Fruit fly (Drosophila melanogaster) whole organism, embryonic: ENCODE data around the gene Bro.

ENCODE experiments used
- Antp ChIP-seq: fragments of 200-800 bp; sonication (Bioruptor generic); optimal IDR thresholded peaks from 3 replicates; lab custom pipeline; 2016; ENCODE audit warnings: missing biosample characterization, missing genetic modification characterization
- Bgb ChIP-seq: fragments of 200-800 bp; sonication (Bioruptor generic); IDR thresholded peaks from 2 replicates; pipeline ENCODE4 v1.3.6; 2022; ENCODE audit warnings: missing biosample characterization, missing genetic modification characterization; ENCODE audit not compliant: partially characterized antibody
- CG10147 ChIP-seq: fragments of 200-800 bp; sonication (Bioruptor generic); optimal IDR thresholded peaks from 2 replicates; lab custom pipeline; 2019; ENCODE audit warnings: missing biosample characterization, mild to moderate bottlenecking, missing genetic modification characterization, moderate library complexity
- CG10274 ChIP-seq: fragments of 200-800 bp; sonication (Bioruptor generic); optimal IDR thresholded peaks from 3 replicates; lab custom pipeline; 2017; ENCODE audit warnings: missing biosample characterization, mild to moderate bottlenecking, missing genetic modification characterization
- CG13123 ChIP-seq: fragments of 200-800 bp; sonication (Bioruptor generic); optimal IDR thresholded peaks from 2 replicates; lab custom pipeline; 2016; ENCODE audit warnings: missing biosample characterization, missing genetic modification characterization
- CG13624 ChIP-seq: fragments of 200-800 bp; sonication (Bioruptor generic); optimal IDR thresholded peaks from 2 replicates; lab custom pipeline; 2016; ENCODE audit warnings: missing biosample characterization, missing genetic modification characterization
- CG14710 ChIP-seq: fragments of 200-800 bp; sonication (Bioruptor generic); optimal IDR thresholded peaks from 3 replicates; lab custom pipeline; 2019; ENCODE audit warnings: missing biosample characterization, mild to moderate bottlenecking, missing genetic modification characterization, moderate library complexity
- CG17612 ChIP-seq: fragments of 200-800 bp; sonication (Bioruptor generic); IDR thresholded peaks from 2 replicates; pipeline ENCODE4 v1.3.6; 2022; ENCODE audit warnings: missing biosample characterization, missing genetic modification characterization
- CG17802 ChIP-seq: fragments of 200-800 bp; sonication (Bioruptor generic); optimal IDR thresholded peaks from 2 replicates; lab custom pipeline; 2018; ENCODE audit warnings: missing biosample characterization, mild to moderate bottlenecking, missing genetic modification characterization, moderate library complexity
- CG17829 ChIP-seq: fragments of 200-800 bp; optimal IDR thresholded peaks from 2 replicates; lab custom pipeline; 2019; ENCODE audit warnings: missing biosample characterization, mild to moderate bottlenecking, missing genetic modification characterization, moderate library complexity
- CG18619 ChIP-seq: fragments of 200-800 bp; sonication (Bioruptor generic); optimal IDR thresholded peaks from 3 replicates; lab custom pipeline; 2017; ENCODE audit warnings: missing biosample characterization, mild to moderate bottlenecking, missing genetic modification characterization
- CG18764 ChIP-seq: fragments of 200-800 bp; sonication (Bioruptor generic); optimal IDR thresholded peaks from 3 replicates; lab custom pipeline; 2016; ENCODE audit warnings: missing biosample characterization, missing genetic modification characterization
- CG2129 ChIP-seq: fragments of 200-800 bp; sonication (Bioruptor generic); IDR thresholded peaks from 2 replicates; pipeline ENCODE4 v1.3.6; 2022; ENCODE audit warnings: missing biosample characterization, missing genetic modification characterization; ENCODE audit not compliant: partially characterized antibody
- CG2889 ChIP-seq: fragments of 200-800 bp; sonication (Bioruptor generic); IDR thresholded peaks from 3 replicates; pipeline ENCODE4 v1.3.6; 2022; ENCODE audit warnings: missing biosample characterization, missing genetic modification characterization
- CG3163 ChIP-seq: fragments of 200-800 bp; sonication (Bioruptor generic); optimal IDR thresholded peaks from 3 replicates; lab custom pipeline; 2016; ENCODE audit warnings: missing biosample characterization, missing genetic modification characterization
- CG3281 ChIP-seq: fragments of 200-800 bp; sonication (Bioruptor generic); optimal IDR thresholded peaks from 3 replicates; lab custom pipeline; 2017; ENCODE audit warnings: missing biosample characterization, mild to moderate bottlenecking, missing genetic modification characterization
- CG3407 ChIP-seq: fragments of 200-800 bp; sonication (Bioruptor generic); optimal IDR thresholded peaks from 2 replicates; lab custom pipeline; 2018; ENCODE audit warnings: missing biosample characterization, mild to moderate bottlenecking, missing genetic modification characterization
- CG4282 ChIP-seq: fragments of 200-800 bp; sonication (Bioruptor generic); optimal IDR thresholded peaks from 2 replicates; lab custom pipeline; 2016; ENCODE audit warnings: missing biosample characterization, missing genetic modification characterization
- CG6272 ChIP-seq: fragments of 200-800 bp; sonication (Bioruptor generic); IDR thresholded peaks from 2 replicates; pipeline ENCODE4 v1.3.6; 2022; ENCODE audit warnings: missing biosample characterization, missing genetic modification characterization
- CG7928 ChIP-seq: fragments of 200-800 bp; sonication (Bioruptor generic); optimal IDR thresholded peaks from 2 replicates; lab custom pipeline; 2017; ENCODE audit warnings: missing biosample characterization, mild to moderate bottlenecking, missing genetic modification characterization
- CG7987 ChIP-seq: fragments of 200-800 bp; sonication (Bioruptor generic); optimal IDR thresholded peaks from 2 replicates; lab custom pipeline; 2018; ENCODE audit warnings: missing biosample characterization, mild to moderate bottlenecking, missing genetic modification characterization, moderate library complexity
- CG8924 ChIP-seq: fragments of 200-800 bp; optimal IDR thresholded peaks from 3 replicates; lab custom pipeline; 2019; ENCODE audit warnings: missing biosample characterization, mild to moderate bottlenecking, missing genetic modification characterization, moderate library complexity
- Chrac-16 ChIP-seq: fragments of 200-800 bp; sonication (Bioruptor generic); optimal IDR thresholded peaks from 3 replicates; lab custom pipeline; 2016; ENCODE audit warnings: missing biosample characterization, missing genetic modification characterization
- Drgx ChIP-seq: fragments of 200-800 bp; sonication (Bioruptor generic); IDR thresholded peaks from 2 replicates; pipeline ENCODE4 v1.3.6; 2022; ENCODE audit warnings: missing biosample characterization, missing genetic modification characterization
- HLH3B ChIP-seq: fragments of 200-800 bp; sonication (Bioruptor generic); IDR thresholded peaks from 2 replicates; pipeline ENCODE4 v1.3.6; 2022; ENCODE audit warnings: missing biosample characterization, missing genetic modification characterization
- MBD-R2 ChIP-seq: fragments of 200-800 bp; sonication (Bioruptor generic); IDR thresholded peaks from 2 replicates; pipeline ENCODE4 v1.3.6; 2022; ENCODE audit warnings: missing biosample characterization, missing genetic modification characterization
- MESR4 ChIP-seq: fragments of 200-800 bp; sonication (Bioruptor generic); optimal IDR thresholded peaks from 2 replicates; lab custom pipeline; 2018; ENCODE audit warnings: missing biosample characterization, mild to moderate bottlenecking, missing genetic modification characterization, moderate library complexity
- Mes4 ChIP-seq: fragments of 200-800 bp; sonication (Bioruptor generic); optimal IDR thresholded peaks from 2 replicates; lab custom pipeline; 2016; ENCODE audit warnings: missing biosample characterization, missing genetic modification characterization
- Myb ChIP-seq: fragments of 200-800 bp; sonication (Bioruptor generic); optimal IDR thresholded peaks from 2 replicates; lab custom pipeline; 2016; ENCODE audit warnings: missing biosample characterization, missing genetic modification characterization
- Optix ChIP-seq: fragments of 200-800 bp; sonication (Bioruptor generic); IDR thresholded peaks from 3 replicates; pipeline ENCODE4 v1.3.6; 2022; ENCODE audit warnings: missing biosample characterization, missing genetic modification characterization
- Sox100B ChIP-seq: fragments of 200-800 bp; sonication (Bioruptor generic); optimal IDR thresholded peaks from 3 replicates; lab custom pipeline; 2018; ENCODE audit warnings: missing biosample characterization, mild to moderate bottlenecking, missing genetic modification characterization
- Vsx1 ChIP-seq: fragments of 200-800 bp; sonication (Bioruptor generic); optimal IDR thresholded peaks from 2 replicates; lab custom pipeline; 2017; ENCODE audit warnings: missing biosample characterization, mild to moderate bottlenecking, missing genetic modification characterization, missing genetic modification reagents
- cad ChIP-seq: fragments of >200 bp; optimal IDR thresholded peaks from 2 replicates; lab custom pipeline; 2017; ENCODE audit warnings: missing biosample characterization, missing genetic modification characterization
- caup ChIP-seq: fragments of 200-800 bp; sonication (Bioruptor generic); optimal IDR thresholded peaks from 3 replicates; lab custom pipeline; 2017; ENCODE audit warnings: missing biosample characterization, mild to moderate bottlenecking, missing genetic modification characterization, moderate library complexity; ENCODE audit not compliant: severe bottlenecking
- dmrt11E ChIP-seq: fragments of 200-800 bp; sonication (Bioruptor generic); optimal IDR thresholded peaks from 3 replicates; lab custom pipeline; 2018; ENCODE audit warnings: missing biosample characterization, mild to moderate bottlenecking, missing genetic modification characterization, moderate library complexity
- ems ChIP-seq: fragments of 200-800 bp; sonication (Bioruptor generic); optimal IDR thresholded peaks from 3 replicates; lab custom pipeline; 2016; ENCODE audit warnings: missing biosample characterization, missing genetic modification characterization
- eve ChIP-seq, 2 experiments: fragments of >200 bp; optimal IDR thresholded peaks; 2 replicates each; lab custom pipeline; 2017; ENCODE audit warnings: missing biosample characterization in 2 of 2, missing genetic modification characterization in 2 of 2
- fd96Cb ChIP-seq: fragments of 200-800 bp; sonication (Bioruptor generic); optimal IDR thresholded peaks from 2 replicates; lab custom pipeline; 2018; ENCODE audit warnings: missing biosample characterization, mild to moderate bottlenecking, missing genetic modification characterization, moderate library complexity
- gce ChIP-seq: fragments of 200-800 bp; sonication (Bioruptor generic); IDR thresholded peaks from 3 replicates; pipeline ENCODE4 v1.3.6; 2022; ENCODE audit warnings: missing biosample characterization, missing genetic modification characterization
- kni ChIP-seq: fragments of 200-800 bp; sonication (Bioruptor generic); optimal IDR thresholded peaks from 3 replicates; lab custom pipeline; 2017; ENCODE audit warnings: mild to moderate bottlenecking, missing biosample characterization, missing genetic modification reagents, missing genetic modification characterization
- lola ChIP-seq, 3 experiments: fragments of >200 bp in 2 of 3; fragments of 200-800 bp in 1 of 3; sonication (Bioruptor generic) in 1 of 3; optimal IDR thresholded peaks; 2 replicates each; lab custom pipeline; 2017 to 2019; ENCODE audit warnings: missing biosample characterization in 3 of 3, missing genetic modification characterization in 3 of 3, mild to moderate bottlenecking in 1 of 3, moderate library complexity in 1 of 3
- nau ChIP-seq: fragments of 200-800 bp; sonication (Bioruptor generic); optimal IDR thresholded peaks from 3 replicates; lab custom pipeline; 2017; ENCODE audit warnings: missing biosample characterization, mild to moderate bottlenecking, missing genetic modification characterization, missing genetic modification reagents
- nerfin-2 ChIP-seq: fragments of 200-800 bp; sonication (Bioruptor generic); IDR thresholded peaks from 2 replicates; pipeline ENCODE4 v1.3.6; 2022; ENCODE audit warnings: missing biosample characterization, missing genetic modification characterization; ENCODE audit not compliant: partially characterized antibody
- sens ChIP-seq: fragments of 200-800 bp; sonication (Bioruptor generic); peaks from one replicate; lab custom pipeline; 2016; ENCODE audit warnings: missing biosample characterization, missing genetic modification characterization
- sens-2 ChIP-seq: fragments of 200-800 bp; sonication (Bioruptor generic); IDR thresholded peaks from 2 replicates; pipeline ENCODE4 v1.3.6; 2022; ENCODE audit warnings: missing biosample characterization, missing genetic modification characterization
- slou ChIP-seq: fragments of 200-800 bp; sonication (Bioruptor generic); optimal IDR thresholded peaks from 3 replicates; lab custom pipeline; 2016; ENCODE audit warnings: missing biosample characterization, missing genetic modification characterization
- sr ChIP-seq: fragments of 200-800 bp; sonication (Bioruptor generic); IDR thresholded peaks from 3 replicates; pipeline ENCODE4 v1.3.6; 2022; ENCODE audit warnings: missing biosample characterization, missing genetic modification characterization
- wdn ChIP-seq: fragments of 200-800 bp; sonication (Bioruptor generic); IDR thresholded peaks from 2 replicates; pipeline ENCODE4 v1.3.6; 2022; ENCODE audit warnings: missing biosample characterization, missing genetic modification characterization
- zen ChIP-seq: fragments of 200-800 bp; sonication (Bioruptor generic); optimal IDR thresholded peaks from 3 replicates; lab custom pipeline; 2018; ENCODE audit warnings: missing biosample characterization, mild to moderate bottlenecking, missing genetic modification characterization, moderate library complexity

Gene Bro

DNA sequence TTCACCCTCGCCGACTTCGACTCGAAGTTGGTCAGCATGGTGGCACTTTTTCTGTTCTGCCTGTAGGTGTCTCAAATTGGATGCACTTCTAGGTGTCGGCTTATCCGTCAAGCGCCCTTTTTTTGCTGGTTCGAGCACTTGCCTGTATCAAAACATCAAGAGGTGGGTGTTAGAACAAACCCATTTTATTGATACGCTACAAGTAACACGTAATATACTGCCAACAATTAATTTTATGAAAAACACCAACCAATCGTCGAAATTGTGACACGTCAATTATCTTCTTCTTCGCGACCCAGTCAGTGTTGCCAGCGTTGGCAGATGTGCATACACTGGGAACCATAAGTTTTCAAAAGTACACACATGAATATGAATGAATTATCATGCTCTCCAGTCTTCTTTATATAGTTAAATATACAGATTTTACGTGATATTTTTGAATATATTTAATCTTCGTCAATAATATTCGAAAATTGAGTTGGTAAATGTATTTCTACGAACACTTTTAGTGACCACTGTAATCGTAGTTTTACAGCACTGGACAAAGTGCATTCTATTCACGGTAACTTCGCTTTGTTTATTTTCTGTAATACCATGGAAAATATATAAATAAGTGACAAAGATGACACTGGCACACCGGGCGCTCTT, 2.6 kb upstream of the Bro start, which contains the start of the genes alphaCOP and CG13919 (continued):
- peak; percentile 90 for TF ChIP-seq CG10147 (GFP tag; lab: Kevin White, UChicago)
- peak; percentile 95 for TF ChIP-seq CG17829 (tag; lab: Kevin White, UChicago)
- TF ChIP-seq sr (GFP tag; lab: Robert Waterston, UW), result peak; percentile 56; the same call in 2 of the 3 replicates
- no peak for TF ChIP-seq nau (GFP tag; lab: Kevin White, UChicago)
- TF ChIP-seq CG3407 (GFP tag; lab: Kevin White, UChicago), result peak; percentile 92
- TF ChIP-seq MBD-R2 (GFP tag; lab: Robert Waterston, UW), result peak; percentile 99
- peak; percentile 96 for TF ChIP-seq wdn
- peak; percentile 88 for TF ChIP-seq CG18764 (GFP tag; lab: Kevin White, UChicago)
- TF ChIP-seq sens-2 (GFP tag; lab: Robert Waterston, UW), result peak; percentile 96
- TF ChIP-seq MESR4 (GFP tag; lab: Kevin White, UChicago), result peak; percentile 95
- TF ChIP-seq Mes4 (GFP tag; lab: Kevin White, UChicago), result peak; percentile 89
- peak; percentile 99 for TF ChIP-seq sens (GFP tag; lab: Kevin White, UChicago)
- TF ChIP-seq Antp (GFP tag; lab: Kevin White, UChicago), result peak; percentile 83
- peak; percentile 61 for TF ChIP-seq CG10274 (GFP tag; lab: Kevin White, UChicago)
- TF ChIP-seq eve (GFP tag; optimal IDR thresholded peaks at IDR 0.05; lab: Kevin White, UChicago), result no peak
- peak; percentile 75 for TF ChIP-seq CG17802
- no peak for TF ChIP-seq nerfin-2 (GFP tag; lab: Robert Waterston, UW)
- peak; percentile 56 for TF ChIP-seq CG4282 (GFP tag; lab: Kevin White, UChicago)
- TF ChIP-seq CG2889 (GFP tag; lab: Robert Waterston, UW), result peak; percentile 98
- peak; percentile 98 for TF ChIP-seq Chrac-16 (GFP tag; lab: Kevin White, UChicago)
- no peak for TF ChIP-seq CG2129 (GFP tag; lab: Robert Waterston, UW)
- TF ChIP-seq Drgx (GFP tag; lab: Robert Waterston, UW), result peak; percentile 96
- peak; percentile 97 for TF ChIP-seq CG13624 (GFP tag; lab: Kevin White, UChicago)
- peak in 1 of 3 experiments; percentile 95 for TF ChIP-seq lola (GFP tag; optimal IDR thresholded peaks at IDR 0.05; lab: Kevin White, UChicago)
- peak; percentile 97 for TF ChIP-seq dmrt11E (tag; lab: Kevin White, UChicago)
- peak; percentile 87 for TF ChIP-seq Vsx1
- TF ChIP-seq CG3163, result peak; percentile 60
- peak; percentile 89 for TF ChIP-seq zen (tag; lab: Kevin White, UChicago)
- peak; percentile 86 for TF ChIP-seq CG7987 (GFP tag; lab: Kevin White, UChicago)
- peak; percentile 94 for TF ChIP-seq caup
- TF ChIP-seq HLH3B, result peak; percentile 95
- TF ChIP-seq CG13123 (GFP tag; lab: Kevin White, UChicago), result peak; percentile 94
- peak; percentile 64 for TF ChIP-seq CG7928 (GFP tag; lab: Kevin White, UChicago)
- TF ChIP-seq ems (GFP tag; lab: Kevin White, UChicago), result peak; percentile 96
- peak; percentile 96 for TF ChIP-seq slou (GFP tag; lab: Kevin White, UChicago)
- TF ChIP-seq fd96Cb (tag; lab: Kevin White, UChicago), result peak; percentile 91
- TF ChIP-seq CG6272, result peak; percentile 95
- TF ChIP-seq gce (GFP tag; lab: Robert Waterston, UW), result peak; percentile 95
- TF ChIP-seq Optix (GFP tag; lab: Robert Waterston, UW), result peak; percentile 95
- TF ChIP-seq kni, result peak; percentile 67
- TF ChIP-seq Bgb, result no peak
- peak; percentile 66 for TF ChIP-seq Myb (GFP tag; lab: Kevin White, UChicago)
- TF ChIP-seq CG14710 (tag; lab: Kevin White, UChicago), result peak; percentile 99
- TF ChIP-seq CG17612 (GFP tag; lab: Robert Waterston, UW), result peak; percentile 96
- no peak for TF ChIP-seq Sox100B (GFP tag; lab: Kevin White, UChicago)
- peak; percentile 94 for TF ChIP-seq CG18619 (GFP tag; lab: Kevin White, UChicago)
- peak; percentile 91 for TF ChIP-seq CG3281
- peak; percentile 97 for TF ChIP-seq CG8924 (tag; lab: Kevin White, UChicago)
- no peak for TF ChIP-seq cad (GFP tag; lab: Kevin White, UChicago)
